Fruit fly (Drosophila melanogaster): ENCODE measurements around the gene JMJD7.
A peak's percentile ranks its signal among the peaks of the same experiment; 100 is the strongest.

Gene JMJD7

dm6 chr3L:13432791-13433190 is 17.3 kb downstream of the JMJD7 start (continued):
- TF ChIP-seq ci (GFP tag; IDR thresholded peaks at IDR 0.05) = 0 out of 3 replicates have a peak, but pooled peaks have one; percentile 15
- TF ChIP-seq Scr (GFP tag; IDR thresholded peaks at IDR 0.05; ENCODE audit: partially characterized antibody) = 0 out of 2 replicates have a peak, but pooled peaks have one; percentile 9
- TF ChIP-seq Awh (GFP tag; IDR thresholded peaks at IDR 0.05) = peak; percentile 47; the same call in 1 of the 2 replicates
- peak; percentile 87 for TF ChIP-seq CG6791 (GFP tag; IDR thresholded peaks at IDR 0.05; ENCODE audit: partially characterized antibody)
- TF ChIP-seq Hr78 (GFP tag; optimal IDR thresholded peaks at IDR 0.05) = peak in 1 of 2 experiments; percentile 45
- TF ChIP-seq CG2712 (tag; optimal IDR thresholded peaks at IDR 0.05) = no peak
- peak; percentile 8 for TF ChIP-seq gcm (GFP tag; optimal IDR thresholded peaks at IDR 0.05)
- TF ChIP-seq abd-A (tag; optimal IDR thresholded peaks at IDR 0.05) = peak; percentile 79
- no peak for TF ChIP-seq Dp (GFP tag; optimal IDR thresholded peaks at IDR 0.05)
- peak; percentile 75 for TF ChIP-seq Bgb (GFP tag; IDR thresholded peaks at IDR 0.05; ENCODE audit: partially characterized antibody)
- TF ChIP-seq GATAe (GFP tag; conservative IDR thresholded peaks at IDR 0.05) = no peak
- TF ChIP-seq CG2199 (GFP tag; IDR thresholded peaks at IDR 0.05) = 0 out of 3 replicates have a peak, but pooled peaks have one; percentile 10
- peak; percentile 81 for TF ChIP-seq Opbp (GFP tag; IDR thresholded peaks at IDR 0.05; ENCODE audit: partially characterized antibody)
- peak in 1 of 3 experiments; percentile 38 for TF ChIP-seq Stat92E (GFP tag; optimal IDR thresholded peaks at IDR 0.05)
- TF ChIP-seq zen2 (GFP tag; IDR thresholded peaks at IDR 0.05; ENCODE audit: partially characterized antibody) = no peak; the same call in 2 of the 3 replicates
- TF ChIP-seq vnd (GFP tag; IDR thresholded peaks at IDR 0.05; ENCODE audit: partially characterized antibody) = peak; percentile 25; the same call in 1 of the 3 replicates
- peak; percentile 55; the same call in 1 of the 2 replicates for TF ChIP-seq nerfin-2 (GFP tag; IDR thresholded peaks at IDR 0.05; ENCODE audit: partially characterized antibody)
- TF ChIP-seq ato (GFP tag; IDR thresholded peaks at IDR 0.05; ENCODE audit: partially characterized antibody) = peak; percentile 53
- TF ChIP-seq HLH4C (GFP tag; IDR thresholded peaks at IDR 0.05; ENCODE audit: partially characterized antibody) = peak; percentile 47
- peak; percentile 68; the same call in 2 of the 3 replicates for TF ChIP-seq mld (GFP tag; IDR thresholded peaks at IDR 0.05; ENCODE audit: partially characterized antibody)
- peak; percentile 42 for TF ChIP-seq wek (GFP tag; optimal IDR thresholded peaks at IDR 0.05)
- peak; percentile 13 for TF ChIP-seq CG3995 (GFP tag; optimal IDR thresholded peaks at IDR 0.05)
- no peak for TF ChIP-seq NC2α (GFP tag; optimal IDR thresholded peaks at IDR 0.05)
- no peak for TF ChIP-seq CG10209 (GFP tag; optimal IDR thresholded peaks at IDR 0.05)
- peak; percentile 36 for TF ChIP-seq ftz-f1 (GFP tag; optimal IDR thresholded peaks at IDR 0.05)
- peak; percentile 54 for TF ChIP-seq sens (GFP tag)
- TF ChIP-seq unc-4 (GFP tag; IDR thresholded peaks at IDR 0.05; ENCODE audit: partially characterized antibody) = no peak
- peak; percentile 48; the same call in 1 of the 4 replicates for TF ChIP-seq chinmo (GFP tag; IDR thresholded peaks at IDR 0.05; ENCODE audit: partially characterized antibody)
- TF ChIP-seq eyg (GFP tag; optimal IDR thresholded peaks at IDR 0.05) = no peak
- TF ChIP-seq chif (GFP tag; optimal IDR thresholded peaks at IDR 0.05) = no peak
- peak; percentile 55; the same call in 1 of the 3 replicates for TF ChIP-seq z (GFP tag; IDR thresholded peaks at IDR 0.05)
- TF ChIP-seq Doc3 (GFP tag; IDR thresholded peaks at IDR 0.05; ENCODE audit: partially characterized antibody) = 0 out of 3 replicates have a peak, but pooled peaks have one; percentile 11
- peak; percentile 39; the same call in 2 of the 3 replicates for TF ChIP-seq CG7963 (GFP tag; IDR thresholded peaks at IDR 0.05; ENCODE audit: partially characterized antibody)

- no peak for TF ChIP-seq CG9437 (GFP tag; optimal IDR thresholded peaks at IDR 0.05)
- peak in 1 of 2 experiments; percentile 26 for TF ChIP-seq Dfd (GFP tag; optimal IDR thresholded peaks at IDR 0.05)
Measured at dm6 chr3L:13430171-13430570, 19.9 kb downstream of the JMJD7 start.

dm6 chr3L:13426573-13426972 is 23.5 kb downstream of the JMJD7 start, which contains the start of gene CG14105:
TSS of gene CG14105 (minus strand) at chr3L:13426673.
- TF ChIP-seq Gsc (GFP tag; IDR thresholded peaks at IDR 0.05) = no peak
- TF ChIP-seq tap (tag; optimal IDR thresholded peaks at IDR 0.05) = no peak
- no peak for TF ChIP-seq CG4854 (GFP tag; optimal IDR thresholded peaks at IDR 0.05)
- TF ChIP-seq cad (GFP tag; optimal IDR thresholded peaks at IDR 0.05) = no peak
- TF ChIP-seq chif (GFP tag; optimal IDR thresholded peaks at IDR 0.05) = no peak
- TF ChIP-seq CG2875 (GFP tag; optimal IDR thresholded peaks at IDR 0.05) = no peak
- no peak for TF ChIP-seq CG10654 (GFP tag; optimal IDR thresholded peaks at IDR 0.05)
- TF ChIP-seq nmo (GFP tag; optimal IDR thresholded peaks at IDR 0.05) = no peak
- no peak for TF ChIP-seq Usf (GFP tag; optimal IDR thresholded peaks at IDR 0.05)
- no peak for TF ChIP-seq CG1603 (tag; optimal IDR thresholded peaks at IDR 0.05)
- no peak for TF ChIP-seq gfzf (GFP tag; optimal IDR thresholded peaks at IDR 0.05)
- no peak for TF ChIP-seq CG18476 (GFP tag; optimal IDR thresholded peaks at IDR 0.05)
- no peak for TF ChIP-seq dm (GFP tag; optimal IDR thresholded peaks at IDR 0.05)

Data from whole organism, embryonic.